Fruit fly (Drosophila melanogaster): ENCODE results near the gene Kul.

DNA sequence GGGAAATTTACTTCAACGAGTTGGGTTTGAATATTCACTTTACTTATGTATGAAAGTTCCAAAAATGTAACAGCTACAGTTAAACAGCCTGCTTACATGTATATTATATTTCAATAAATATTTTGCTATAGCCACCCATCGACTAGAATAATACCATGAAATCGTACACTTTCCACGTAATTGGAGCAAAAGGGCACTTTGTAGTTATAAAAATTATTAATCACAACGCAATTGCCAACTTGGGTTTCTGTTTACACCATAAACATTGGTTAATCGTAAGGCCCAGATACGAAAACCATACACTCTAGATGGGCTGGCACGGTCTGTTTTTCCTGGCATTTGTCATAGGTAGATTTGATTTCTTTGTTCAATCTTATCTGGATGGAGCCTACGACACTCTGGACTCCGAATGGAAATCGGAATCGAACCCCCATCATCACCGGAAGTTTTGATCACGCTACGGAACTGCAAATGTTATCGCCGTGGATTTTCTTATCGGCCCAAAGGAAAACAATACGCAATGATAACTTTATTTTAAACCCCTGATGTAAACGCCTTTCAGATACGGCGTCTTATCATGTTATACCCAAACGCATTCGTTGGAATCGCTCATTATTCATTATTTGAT is 54.9 kb downstream of the Kul start, which contains the start of gene fig:
- TF ChIP-seq Oaz (GFP tag; IDR thresholded peaks at IDR 0.05): no peak
- TF ChIP-seq CG14667 (GFP tag; IDR thresholded peaks at IDR 0.05): no peak
- TF ChIP-seq Mrtf (GFP tag; IDR thresholded peaks at IDR 0.05): no peak
- TF ChIP-seq CG16863 (GFP tag; optimal IDR thresholded peaks at IDR 0.05): no peak
- TF ChIP-seq crol (GFP tag; IDR thresholded peaks at IDR 0.05): no peak

Measured in whole organism, embryonic.